Worm (Caenorhabditis elegans): ENCODE measurements around the gene F14H3.14.

F14H3.14 gene

ce11 chrV:16062788-16063187 lies at the start of gene F14H3.14:
TSS of gene F14H3.14 (minus strand) at chrV:16062888.
- no peak for TF ChIP-seq sem-4 (tag; optimal IDR thresholded peaks at IDR 0.05)
- no peak for TF ChIP-seq unc-62 (GFP tag; optimal IDR thresholded peaks at IDR 0.05)
- TF ChIP-seq crh-2 (tag; optimal IDR thresholded peaks at IDR 0.05): no peak
- TF ChIP-seq dmd-4 (tag; optimal IDR thresholded peaks at IDR 0.05): no peak
- no peak for TF ChIP-seq nhr-25 (tag; optimal IDR thresholded peaks at IDR 0.05)
- TF ChIP-seq nhr-77 (tag; optimal IDR thresholded peaks at IDR 0.05): no peak
- no peak for TF ChIP-seq mab-5 (tag; optimal IDR thresholded peaks at IDR 0.05)
- TF ChIP-seq alr-1 (tag; optimal IDR thresholded peaks at IDR 0.05): no peak
- TF ChIP-seq elt-1 (tag; optimal IDR thresholded peaks at IDR 0.05): no peak
- TF ChIP-seq ztf-1 (GFP tag; conservative IDR thresholded peaks at IDR 0.05): no peak
- TF ChIP-seq egl-27 (tag; optimal IDR thresholded peaks at IDR 0.05): no peak
- TF ChIP-seq elt-3 (tag; optimal IDR thresholded peaks at IDR 0.05): no peak
- TF ChIP-seq lin-13 (GFP tag; optimal IDR thresholded peaks at IDR 0.05): no peak
- TF ChIP-seq skn-1 (tag; optimal IDR thresholded peaks at IDR 0.05): no peak
- no peak for TF ChIP-seq nhr-23 (tag; optimal IDR thresholded peaks at IDR 0.05)

- TF ChIP-seq ztf-1 (GFP tag; conservative IDR thresholded peaks at IDR 0.05): no peak
- no peak for TF ChIP-seq elt-1 (tag; optimal IDR thresholded peaks at IDR 0.05)
- no peak for TF ChIP-seq unc-62 (GFP tag; optimal IDR thresholded peaks at IDR 0.05)
- no peak for TF ChIP-seq mab-5 (tag; optimal IDR thresholded peaks at IDR 0.05)
- no peak for TF ChIP-seq Y55F3AM.14 (GFP tag; optimal IDR thresholded peaks at IDR 0.05)
- TF ChIP-seq nhr-10 (tag; optimal IDR thresholded peaks at IDR 0.05): no peak
- TF ChIP-seq ZK546.5 (tag; optimal IDR thresholded peaks at IDR 0.05): no peak
- no peak for TF ChIP-seq nhr-25 (tag; optimal IDR thresholded peaks at IDR 0.05)
- TF ChIP-seq blmp-1 (tag; optimal IDR thresholded peaks at IDR 0.05; ENCODE audit: insufficient read depth): no peak
- TF ChIP-seq peb-1 (tag; optimal IDR thresholded peaks at IDR 0.05): no peak
- TF ChIP-seq sma-3 (GFP tag; optimal IDR thresholded peaks at IDR 0.05): no peak
These were observed 40.9 kb upstream of the F14H3.14 start, which contains the start of gene argk-1 for ce11 chrV:16103594-16103993. TSS of gene argk-1 (plus strand) at chrV:16103894.

- TF ChIP-seq fos-1 (tag; optimal IDR thresholded peaks at IDR 0.05) (peak; percentile 37), ztf-1 (GFP tag; conservative IDR thresholded peaks at IDR 0.05) (no peak), sma-9 (GFP tag; optimal IDR thresholded peaks at IDR 0.05) (peak; percentile 84), sma-9 (tag; optimal IDR thresholded peaks at IDR 0.05) (no peak), ztf-11 (tag; optimal IDR thresholded peaks at IDR 0.05) (no peak)
These were observed 37.5 kb upstream of the F14H3.14 start, which contains the start of gene cth-1 for ce11 chrV:16100103-16100730. TSS of gene cth-1 (plus strand) at chrV:16100680.

- TF ChIP-seq F13H6.1 (tag; optimal IDR thresholded peaks at IDR 0.05): no peak
- no peak for TF ChIP-seq nhr-237 (tag; optimal IDR thresholded peaks at IDR 0.05)
- no peak for TF ChIP-seq lin-13 (GFP tag; optimal IDR thresholded peaks at IDR 0.05)
These were observed 36.8 kb upstream of the F14H3.14 start, which contains the start of gene str-7 for ce11 chrV:16099441-16099840. TSS of gene str-7 (minus strand) at chrV:16099541.

ce11 chrV:16094862-16095261 lies 32.2 kb upstream of the F14H3.14 start:
- TF ChIP-seq crh-2 (tag; optimal IDR thresholded peaks at IDR 0.05) (no peak), R02D3.7 (tag; optimal IDR thresholded peaks at IDR 0.05) (no peak), fos-1 (tag; optimal IDR thresholded peaks at IDR 0.05) (peak; percentile 26), ztf-11 (tag; optimal IDR thresholded peaks at IDR 0.05) (no peak), mab-5 (tag; optimal IDR thresholded peaks at IDR 0.05) (no peak), blmp-1 (tag; optimal IDR thresholded peaks at IDR 0.05; ENCODE audit: insufficient read depth) (no peak), unc-39 (tag; optimal IDR thresholded peaks at IDR 0.05) (no peak), ceh-16 (tag; optimal IDR thresholded peaks at IDR 0.05) (no peak), unc-62 (GFP tag; optimal IDR thresholded peaks at IDR 0.05) (no peak), mbf-1 (tag; optimal IDR thresholded peaks at IDR 0.05) (no peak), dmd-4 (tag; optimal IDR thresholded peaks at IDR 0.05) (no peak), ama-1 (optimal IDR thresholded peaks at IDR 0.05) (no peak), nhr-129 (tag; optimal IDR thresholded peaks at IDR 0.05) (peak; percentile 47), egl-27 (tag; optimal IDR thresholded peaks at IDR 0.05) (no peak), nhr-25 (tag; optimal IDR thresholded peaks at IDR 0.05) (no peak), snpc-4 (tag; optimal IDR thresholded peaks at IDR 0.05) (no peak), lin-39 (tag; optimal IDR thresholded peaks at IDR 0.05) (no peak), peb-1 (tag; optimal IDR thresholded peaks at IDR 0.05) (no peak), nhr-11 (tag; optimal IDR thresholded peaks at IDR 0.05) (no peak), elt-3 (tag; optimal IDR thresholded peaks at IDR 0.05) (no peak), sma-3 (GFP tag; optimal IDR thresholded peaks at IDR 0.05) (no peak), sma-9 (GFP tag; optimal IDR thresholded peaks at IDR 0.05) (peak; percentile 57), sma-9 (tag; optimal IDR thresholded peaks at IDR 0.05) (no peak), lin-11 (tag; optimal IDR thresholded peaks at IDR 0.05) (no peak), nhr-12 (tag; optimal IDR thresholded peaks at IDR 0.05) (no peak), nhr-23 (tag; optimal IDR thresholded peaks at IDR 0.05) (no peak)
